Worm (Caenorhabditis elegans) whole organism, L2 larva: ENCODE measurements around the gene W02B12.13.

ENCODE experiments used
- ZK546.5 ChIP-seq: sonication (generic microtip); optimal IDR thresholded peaks from 2 replicates; lab custom pipeline; 2017; ENCODE audit warnings: missing biosample characterization, missing genetic modification characterization
- dmd-4 ChIP-seq: sonication (generic microtip); optimal IDR thresholded peaks from 2 replicates; lab custom pipeline; 2017; ENCODE audit warnings: missing biosample characterization, missing genetic modification characterization
- lin-13 ChIP-seq: fragments of 150-350 bp; optimal IDR thresholded peaks from 2 replicates; lab custom pipeline; 2014; ENCODE audit warnings: missing biosample characterization, missing genetic modification reagents, missing genetic modification characterization
- lsy-2 ChIP-seq, 2 experiments: fragments of 150-350 bp in 1 of 2; sonication (generic microtip) in 1 of 2; optimal IDR thresholded peaks; 2 replicates each; lab custom pipeline; 2014 to 2017; ENCODE audit warnings: missing biosample characterization in 2 of 2, missing genetic modification characterization in 2 of 2
- nhr-11 ChIP-seq: fragments of 150-350 bp; optimal IDR thresholded peaks from 2 replicates; lab custom pipeline; 2014; ENCODE audit warnings: missing biosample characterization, missing genetic modification characterization
- nhr-129 ChIP-seq: fragments of 150-350 bp; optimal IDR thresholded peaks from 2 replicates; lab custom pipeline; 2014; ENCODE audit warnings: missing biosample characterization, missing genetic modification characterization
- nhr-237 ChIP-seq: fragments of 150-350 bp; optimal IDR thresholded peaks from 2 replicates; lab custom pipeline; 2014; ENCODE audit warnings: missing biosample characterization, missing genetic modification characterization
- nhr-77 ChIP-seq: fragments of 150-350 bp; optimal IDR thresholded peaks from 2 replicates; lab custom pipeline; 2014; ENCODE audit warnings: missing biosample characterization, missing genetic modification characterization
- sma-9 ChIP-seq, 2 experiments: fragments of 150-350 bp in 1 of 2; sonication (generic microtip) in 1 of 2; optimal IDR thresholded peaks; 2 replicates each; lab custom pipeline; 2014 to 2016; ENCODE audit warnings: missing genetic modification characterization in 2 of 2, mild to moderate bottlenecking in 1 of 2, missing biosample characterization in 1 of 2, missing compliant biosample characterization in 1 of 2, missing genetic modification reagents in 1 of 2, moderate library complexity in 1 of 2
- snpc-4 ChIP-seq: fragments of 150-350 bp; optimal IDR thresholded peaks from 2 replicates; lab custom pipeline; 2014; ENCODE audit warnings: missing biosample characterization, missing genetic modification characterization
- unc-39 ChIP-seq: fragments of 150-350 bp; optimal IDR thresholded peaks from 2 replicates; lab custom pipeline; 2014; ENCODE audit warnings: missing biosample characterization, missing genetic modification characterization

DNA sequence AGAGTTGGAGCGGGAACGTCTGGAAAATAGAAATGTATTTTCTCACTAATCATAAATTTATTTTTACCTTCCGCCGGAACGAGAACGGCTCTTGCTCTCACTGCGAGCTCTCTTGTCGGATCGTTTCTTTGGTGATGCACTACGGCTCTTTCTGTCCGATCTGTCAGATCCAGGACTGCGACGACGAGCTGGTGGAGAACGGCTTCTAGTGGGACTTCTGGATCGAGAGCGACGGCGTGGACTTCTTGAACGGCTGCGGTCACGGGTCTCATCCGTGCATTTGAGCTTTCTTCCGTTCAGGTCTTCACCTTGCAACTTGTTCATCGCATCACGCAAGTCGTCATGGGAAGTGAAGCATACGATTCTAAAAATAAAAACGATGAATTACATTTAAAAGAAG lies 6.7 kb downstream of the W02B12.13 start:
- TF ChIP-seq lsy-2 (tag; optimal IDR thresholded peaks at IDR 0.05; lab: Kevin White, UChicago) (no peak), lin-13 (GFP tag; lab: Kevin White, UChicago) (no peak), nhr-11 (tag; lab: Kevin White, UChicago) (no peak), sma-9 (GFP tag; optimal IDR thresholded peaks at IDR 0.05; lab: Kevin White, UChicago) (no peak), sma-9 (tag; optimal IDR thresholded peaks at IDR 0.05; lab: Kevin White, UChicago) (no peak), unc-39 (tag; lab: Kevin White, UChicago) (no peak), nhr-237 (no peak), ZK546.5 (tag; lab: Kevin White, UChicago) (no peak), snpc-4 (tag; lab: Kevin White, UChicago) (no peak), dmd-4 (tag; lab: Kevin White, UChicago) (no peak), nhr-77 (tag; lab: Kevin White, UChicago) (no peak), nhr-129 (tag; lab: Kevin White, UChicago) (no peak)
